Worm (Caenorhabditis elegans) whole organism, mixed stage, embryonic: ENCODE measurements around the gene C47E12.14.

Experiments used
- M03D4.4 ChIP-seq: sonication (generic microtip); optimal IDR thresholded peaks from 2 replicates; lab custom pipeline; 2017; ENCODE audit warnings: mild to moderate bottlenecking, missing genetic modification characterization, missing compliant biosample characterization
- bed-3 ChIP-seq: fragments of 200-800 bp; sonication (Bioruptor generic); optimal IDR thresholded peaks from 3 replicates; lab custom pipeline; 2018; ENCODE audit warnings: mild to moderate bottlenecking, missing genetic modification characterization, moderate library complexity, missing compliant biosample characterization
- blmp-1 ChIP-seq: fragments of 150-350 bp; optimal IDR thresholded peaks from 2 replicates; lab custom pipeline; 2014; ENCODE audit warnings: missing biosample characterization, missing genetic modification characterization
- ceh-39 ChIP-seq: fragments of 150-350 bp; optimal IDR thresholded peaks from 2 replicates; lab custom pipeline; 2014; ENCODE audit warnings: missing biosample characterization, missing genetic modification characterization
- ceh-43 ChIP-seq: fragments of 200-800 bp; sonication (Bioruptor generic); optimal IDR thresholded peaks from 2 replicates; lab custom pipeline; 2018; ENCODE audit warnings: mild to moderate bottlenecking, missing genetic modification characterization, moderate library complexity, missing compliant biosample characterization
- ceh-83 ChIP-seq: fragments of 200-800 bp; sonication (Bioruptor generic); optimal IDR thresholded peaks from 2 replicates; lab custom pipeline; 2018; ENCODE audit warnings: mild to moderate bottlenecking, missing genetic modification characterization, missing compliant biosample characterization
- ces-1 ChIP-seq: fragments of 150-350 bp; optimal IDR thresholded peaks from 2 replicates; lab custom pipeline; 2014; ENCODE audit warnings: missing biosample characterization, missing genetic modification reagents, missing genetic modification characterization
- cnd-1 ChIP-seq: fragments of 200-800 bp; sonication (Bioruptor generic); optimal IDR thresholded peaks from 2 replicates; lab custom pipeline; 2018; ENCODE audit warnings: mild to moderate bottlenecking, missing genetic modification characterization, missing compliant biosample characterization
- elt-1 ChIP-seq: sonication (generic microtip); optimal IDR thresholded peaks from 2 replicates; lab custom pipeline; 2017; ENCODE audit warnings: missing genetic modification characterization, mild to moderate bottlenecking, missing compliant biosample characterization, antibody characterized with exemption, moderate library complexity, borderline replicate concordance; ENCODE audit not compliant: insufficient read depth
- elt-3 ChIP-seq: fragments of 150-350 bp; optimal IDR thresholded peaks from 2 replicates; lab custom pipeline; 2014; ENCODE audit warnings: missing biosample characterization, missing genetic modification characterization
- flh-1 ChIP-seq: fragments of 200-800 bp; sonication (Bioruptor generic); optimal IDR thresholded peaks from 2 replicates; lab custom pipeline; 2018; ENCODE audit warnings: mild to moderate bottlenecking, missing genetic modification characterization, moderate library complexity, missing compliant biosample characterization
- ham-2 ChIP-seq: fragments of 200-800 bp; sonication (Bioruptor generic); optimal IDR thresholded peaks from 2 replicates; lab custom pipeline; 2018; ENCODE audit warnings: mild to moderate bottlenecking, missing genetic modification characterization, missing compliant biosample characterization
- hlh-1 ChIP-seq: fragments of 150-350 bp; optimal IDR thresholded peaks from 2 replicates; lab custom pipeline; 2014; ENCODE audit warnings: missing biosample characterization, missing genetic modification reagents, missing genetic modification characterization
- lin-13 ChIP-seq: fragments of 150-350 bp; optimal IDR thresholded peaks from 2 replicates; lab custom pipeline; 2014; ENCODE audit warnings: missing biosample characterization, missing genetic modification characterization
- lin-32 ChIP-seq: fragments of 200-800 bp; sonication (Bioruptor generic); optimal IDR thresholded peaks from 2 replicates; lab custom pipeline; 2018; ENCODE audit warnings: mild to moderate bottlenecking, missing genetic modification characterization, missing compliant biosample characterization
- lsy-2 ChIP-seq: fragments of 150-350 bp; optimal IDR thresholded peaks from 2 replicates; lab custom pipeline; 2014; ENCODE audit warnings: missing biosample characterization, missing genetic modification characterization
- mab-5 ChIP-seq: fragments of 150-350 bp; optimal IDR thresholded peaks from 2 replicates; lab custom pipeline; 2014; ENCODE audit warnings: missing biosample characterization, missing genetic modification characterization
- mep-1 ChIP-seq: fragments of 150-350 bp; optimal IDR thresholded peaks from 2 replicates; lab custom pipeline; 2017; ENCODE audit warnings: missing biosample characterization, missing genetic modification reagents, missing genetic modification characterization, inconsistent platforms
- nhr-12 ChIP-seq: fragments of 150-350 bp; optimal IDR thresholded peaks from 2 replicates; lab custom pipeline; 2014; ENCODE audit warnings: missing biosample characterization, missing genetic modification characterization
- nhr-2 ChIP-seq: fragments of 150-350 bp; optimal IDR thresholded peaks from 2 replicates; lab custom pipeline; 2014; ENCODE audit warnings: missing biosample characterization, missing genetic modification characterization
- nhr-237 ChIP-seq: fragments of 150-350 bp; optimal IDR thresholded peaks from 2 replicates; lab custom pipeline; 2014; ENCODE audit warnings: missing biosample characterization, missing genetic modification characterization
- nhr-28 ChIP-seq: fragments of 150-350 bp; optimal IDR thresholded peaks from 2 replicates; lab custom pipeline; 2014; ENCODE audit warnings: missing biosample characterization, missing genetic modification characterization
- nhr-76 ChIP-seq: sonication (generic microtip); optimal IDR thresholded peaks from 2 replicates; lab custom pipeline; 2017; ENCODE audit warnings: missing biosample characterization, missing genetic modification characterization
- pha-4 ChIP-seq: fragments of 150-350 bp; optimal IDR thresholded peaks from 2 replicates; lab custom pipeline; 2018; ENCODE audit warnings: missing biosample characterization, missing genetic modification reagents, missing genetic modification characterization
- snpc-4 ChIP-seq: fragments of 150-350 bp; optimal IDR thresholded peaks from 2 replicates; lab custom pipeline; 2014; ENCODE audit warnings: missing biosample characterization, missing genetic modification characterization
- sptf-1 ChIP-seq: sonication (generic microtip); optimal IDR thresholded peaks from 2 replicates; lab custom pipeline; 2017; ENCODE audit warnings: mild to moderate bottlenecking, missing genetic modification characterization, moderate library complexity, missing compliant biosample characterization
- tbx-8 ChIP-seq: fragments of 200-800 bp; sonication (Bioruptor generic); optimal IDR thresholded peaks from 2 replicates; lab custom pipeline; 2018; ENCODE audit warnings: mild to moderate bottlenecking, missing genetic modification characterization, moderate library complexity, missing compliant biosample characterization
- unc-120 ChIP-seq: sonication (generic microtip); optimal IDR thresholded peaks from 2 replicates; lab custom pipeline; 2017; ENCODE audit warnings: missing genetic modification characterization, missing compliant biosample characterization; ENCODE audit not compliant: poor library complexity, severe bottlenecking
- unc-39 ChIP-seq: fragments of 150-350 bp; optimal IDR thresholded peaks from 2 replicates; lab custom pipeline; 2014; ENCODE audit warnings: missing biosample characterization, missing genetic modification characterization
- unc-62 ChIP-seq: fragments of 150-350 bp; optimal IDR thresholded peaks from 2 replicates; lab custom pipeline; 2014; ENCODE audit warnings: missing biosample characterization, missing genetic modification reagents, missing genetic modification characterization
- ztf-11 ChIP-seq: fragments of 150-350 bp; optimal IDR thresholded peaks from 2 replicates; lab custom pipeline; 2014; ENCODE audit warnings: missing biosample characterization, missing genetic modification characterization

Gene C47E12.14

ce11 chrIV:9963945-9964344 is 12.2 kb downstream of the C47E12.14 start, which contains the start of gene T13H10.2:
Gene T13H10.2 (plus strand): TSS chrIV:9964245.
- TF ChIP-seq lin-32 (no peak), hlh-1 (tag; lab: Kevin White, UChicago) (no peak), blmp-1 (no peak), nhr-237 (tag; lab: Kevin White, UChicago) (no peak), M03D4.4 (no peak), lin-13 (tag; lab: Kevin White, UChicago) (no peak), pha-4 (tag; lab: Kevin White, UChicago) (no peak), unc-120 (no peak), mab-5 (no peak), nhr-28 (tag; lab: Kevin White, UChicago) (no peak), ham-2 (GFP tag; lab: Kevin White, UChicago) (no peak), ceh-83 (GFP tag; lab: Kevin White, UChicago) (no peak), unc-39 (no peak), tbx-8 (GFP tag; lab: Kevin White, UChicago) (no peak), snpc-4 (tag; lab: Kevin White, UChicago) (no peak), elt-1 (tag; lab: Kevin White, UChicago) (no peak), bed-3 (no peak), flh-1 (GFP tag; lab: Kevin White, UChicago) (no peak), cnd-1 (tag; lab: Kevin White, UChicago) (no peak)

- TF ChIP-seq pha-4 (tag; lab: Kevin White, UChicago) = no peak
- TF ChIP-seq elt-3 = no peak
- no peak for TF ChIP-seq mep-1 (tag; lab: Kevin White, UChicago)
- TF ChIP-seq ham-2 (GFP tag; lab: Kevin White, UChicago) = no peak
- no peak for TF ChIP-seq ceh-39 (tag; lab: Kevin White, UChicago)
- no peak for TF ChIP-seq flh-1 (GFP tag; lab: Kevin White, UChicago)
- no peak for TF ChIP-seq hlh-1 (tag; lab: Kevin White, UChicago)
- no peak for TF ChIP-seq bed-3
- TF ChIP-seq snpc-4 (tag; lab: Kevin White, UChicago) = no peak
- TF ChIP-seq nhr-2 (tag; lab: Kevin White, UChicago) = no peak
- TF ChIP-seq ztf-11 = no peak
- TF ChIP-seq ceh-83 (GFP tag; lab: Kevin White, UChicago) = no peak
- no peak for TF ChIP-seq lsy-2 (tag; lab: Kevin White, UChicago)
- no peak for TF ChIP-seq ces-1 (GFP tag; lab: Kevin White, UChicago)
- TF ChIP-seq nhr-237 (tag; lab: Kevin White, UChicago) = no peak
- TF ChIP-seq ceh-43 (GFP tag; lab: Kevin White, UChicago) = no peak
- no peak for TF ChIP-seq tbx-8 (GFP tag; lab: Kevin White, UChicago)
- no peak for TF ChIP-seq mab-5
- TF ChIP-seq, all 35 proteins: peak for 0
These were observed 22.9 kb downstream of the C47E12.14 start, which contains the start of gene gon-1 for ce11 chrIV:9953333-9953732. Gene gon-1 (minus strand): TSS chrIV:9953433.

- TF ChIP-seq nhr-76 (tag; lab: Kevin White, UChicago) (no peak), unc-120 (peak; percentile 10), hlh-1 (tag; lab: Kevin White, UChicago) (peak; percentile 60)
- TF ChIP-seq, all 35 proteins: peak for 2
These were observed 28.1 kb downstream of the C47E12.14 start for ce11 chrIV:9948035-9948434.

- TF ChIP-seq ceh-83 (GFP tag; lab: Kevin White, UChicago) (no peak), sptf-1 (tag; lab: Kevin White, UChicago) (no peak), bed-3 (no peak), unc-62 (GFP tag; lab: Kevin White, UChicago) (no peak), unc-120 (no peak), mab-5 (no peak), pha-4 (tag; lab: Kevin White, UChicago) (no peak), nhr-237 (tag; lab: Kevin White, UChicago) (no peak), unc-39 (no peak), lin-13 (tag; lab: Kevin White, UChicago) (no peak), ztf-11 (no peak), blmp-1 (no peak), nhr-12 (tag; lab: Kevin White, UChicago) (no peak), snpc-4 (tag; lab: Kevin White, UChicago) (no peak), ces-1 (GFP tag; lab: Kevin White, UChicago) (no peak), flh-1 (GFP tag; lab: Kevin White, UChicago) (no peak), hlh-1 (tag; lab: Kevin White, UChicago) (no peak)
These were observed 31.9 kb downstream of the C47E12.14 start for ce11 chrIV:9944279-9944678.

ce11 chrIV:9943214-9943613 is 33.0 kb downstream of the C47E12.14 start:
- TF ChIP-seq nhr-28 (tag; lab: Kevin White, UChicago) (no peak), tbx-8 (GFP tag; lab: Kevin White, UChicago) (no peak), ces-1 (GFP tag; lab: Kevin White, UChicago) (no peak), blmp-1 (no peak), cnd-1 (tag; lab: Kevin White, UChicago) (no peak), pha-4 (tag; lab: Kevin White, UChicago) (no peak), mab-5 (no peak), flh-1 (GFP tag; lab: Kevin White, UChicago) (no peak), ham-2 (GFP tag; lab: Kevin White, UChicago) (no peak), elt-1 (tag; lab: Kevin White, UChicago) (no peak)
- TF ChIP-seq, all 35 proteins: peak for 0
